Fruit fly (Drosophila melanogaster) whole organism, embryonic: ENCODE measurements around the gene arg.
A peak's percentile ranks its signal among the peaks of the same experiment; 100 is the strongest.

Source experiments
- CG10654 ChIP-seq: fragments of 200-800 bp; sonication (Bioruptor generic); optimal IDR thresholded peaks from 2 replicates; lab custom pipeline; 2016; ENCODE audit warnings: missing biosample characterization, missing genetic modification characterization
- CG1233 ChIP-seq: fragments of 200-800 bp; sonication (Bioruptor generic); optimal IDR thresholded peaks from 4 replicates; lab custom pipeline; 2018; ENCODE audit warnings: missing biosample characterization, mild to moderate bottlenecking, missing genetic modification characterization
- CG13296 ChIP-seq: fragments of 200-800 bp; sonication (Bioruptor generic); optimal IDR thresholded peaks from 3 replicates; lab custom pipeline; 2018; ENCODE audit warnings: missing biosample characterization, mild to moderate bottlenecking, missing genetic modification characterization
- CG14860 ChIP-seq: fragments of 200-800 bp; sonication (Bioruptor generic); IDR thresholded peaks from 3 replicates; pipeline ENCODE4 v1.3.6; 2022; ENCODE audit warnings: missing biosample characterization, missing genetic modification characterization; ENCODE audit not compliant: partially characterized antibody
- CG15011 ChIP-seq: fragments of 200-800 bp; sonication (Bioruptor generic); optimal IDR thresholded peaks from 3 replicates; lab custom pipeline; 2018; ENCODE audit warnings: missing biosample characterization, mild to moderate bottlenecking, missing genetic modification characterization
- CG17359 ChIP-seq: fragments of 200-800 bp; sonication (Bioruptor generic); optimal IDR thresholded peaks from 3 replicates; lab custom pipeline; 2018; ENCODE audit warnings: missing biosample characterization, mild to moderate bottlenecking, missing genetic modification characterization, moderate library complexity
- CG18476 ChIP-seq: fragments of 200-800 bp; sonication (Bioruptor generic); optimal IDR thresholded peaks from 2 replicates; lab custom pipeline; 2016; ENCODE audit warnings: missing biosample characterization, mild to moderate bottlenecking, missing genetic modification characterization
- CG2875 ChIP-seq: fragments of 200-800 bp; sonication (Bioruptor generic); optimal IDR thresholded peaks from 2 replicates; lab custom pipeline; 2017; ENCODE audit warnings: missing biosample characterization, mild to moderate bottlenecking, missing genetic modification characterization, missing genetic modification reagents
- CG32772 ChIP-seq: fragments of 200-800 bp; sonication (Bioruptor generic); IDR thresholded peaks from 2 replicates; pipeline ENCODE4 v1.3.6; 2022; ENCODE audit warnings: missing biosample characterization, missing genetic modification characterization
- CG3838 ChIP-seq: fragments of 200-800 bp; sonication (Bioruptor generic); optimal IDR thresholded peaks from 3 replicates; lab custom pipeline; 2016; ENCODE audit warnings: missing biosample characterization, missing genetic modification characterization
- CG4617 ChIP-seq: fragments of 200-800 bp; sonication (Bioruptor generic); optimal IDR thresholded peaks from 3 replicates; lab custom pipeline; 2016; ENCODE audit warnings: missing biosample characterization, missing genetic modification characterization, borderline replicate concordance
- CG5953 ChIP-seq: fragments of 200-800 bp; sonication (Bioruptor generic); IDR thresholded peaks from 2 replicates; pipeline ENCODE4 v1.3.6; 2022; ENCODE audit warnings: missing biosample characterization, missing genetic modification characterization
- CG6683 ChIP-seq: fragments of 200-800 bp; sonication (Bioruptor generic); optimal IDR thresholded peaks from 2 replicates; lab custom pipeline; 2017; ENCODE audit warnings: missing biosample characterization, mild to moderate bottlenecking, missing genetic modification characterization, missing genetic modification reagents
- CG8359 ChIP-seq: fragments of 200-800 bp; sonication (Bioruptor generic); optimal IDR thresholded peaks from 2 replicates; lab custom pipeline; 2017; ENCODE audit warnings: missing biosample characterization, mild to moderate bottlenecking, missing genetic modification characterization, borderline replicate concordance
- CG9215 ChIP-seq: fragments of 200-800 bp; sonication (Bioruptor generic); IDR thresholded peaks from 2 replicates; pipeline ENCODE4 v1.3.6; 2022; ENCODE audit warnings: missing biosample characterization, missing genetic modification characterization
- CG9817 ChIP-seq: fragments of 200-800 bp; sonication (Bioruptor generic); optimal IDR thresholded peaks from 2 replicates; lab custom pipeline; 2018; ENCODE audit warnings: missing biosample characterization, mild to moderate bottlenecking, missing genetic modification characterization, moderate library complexity
- Doc2 ChIP-seq: fragments of 200-800 bp; sonication (Bioruptor generic); IDR thresholded peaks from 2 replicates; pipeline ENCODE4 v1.3.6; 2022; ENCODE audit warnings: missing biosample characterization, missing genetic modification characterization
- Drgx ChIP-seq: fragments of 200-800 bp; sonication (Bioruptor generic); IDR thresholded peaks from 2 replicates; pipeline ENCODE4 v1.3.6; 2022; ENCODE audit warnings: missing biosample characterization, missing genetic modification characterization
- Gug ChIP-seq: fragments of 200-800 bp; sonication (Bioruptor generic); IDR thresholded peaks from 4 replicates; pipeline ENCODE4 v1.3.6; 2022; ENCODE audit warnings: missing biosample characterization, missing genetic modification characterization
- HLH54F ChIP-seq: fragments of 200-800 bp; sonication (Bioruptor generic); optimal IDR thresholded peaks from 3 replicates; lab custom pipeline; 2016; ENCODE audit warnings: missing biosample characterization, missing genetic modification characterization
- Hey ChIP-seq: fragments of 200-800 bp; sonication (Bioruptor generic); optimal IDR thresholded peaks from 3 replicates; lab custom pipeline; 2018; ENCODE audit warnings: missing biosample characterization, mild to moderate bottlenecking, missing genetic modification characterization
- HmgZ ChIP-seq: fragments of 200-800 bp; sonication (Bioruptor generic); optimal IDR thresholded peaks from 2 replicates; lab custom pipeline; 2018; ENCODE audit warnings: missing biosample characterization, mild to moderate bottlenecking, missing genetic modification characterization
- Lpt ChIP-seq: fragments of >200 bp; optimal IDR thresholded peaks from 2 replicates; lab custom pipeline; 2018; ENCODE audit warnings: missing biosample characterization, missing genetic modification characterization
- Mrtf ChIP-seq: fragments of 200-800 bp; sonication (Bioruptor generic); IDR thresholded peaks from 3 replicates; pipeline ENCODE4 v1.3.6; 2022; ENCODE audit warnings: missing biosample characterization, missing genetic modification characterization
- Oli ChIP-seq: fragments of 200-800 bp; sonication (Bioruptor generic); optimal IDR thresholded peaks from 2 replicates; lab custom pipeline; 2018; ENCODE audit warnings: missing biosample characterization, mild to moderate bottlenecking, missing genetic modification characterization, moderate library complexity
- ara ChIP-seq: fragments of 200-800 bp; sonication (Bioruptor generic); IDR thresholded peaks from 2 replicates; pipeline ENCODE4 v1.3.6; 2022; ENCODE audit warnings: missing biosample characterization, missing genetic modification characterization
- ase ChIP-seq: fragments of 200-800 bp; sonication (Bioruptor generic); IDR thresholded peaks from 3 replicates; pipeline ENCODE4 v1.3.6; 2022; ENCODE audit warnings: missing biosample characterization, missing genetic modification characterization
- ato ChIP-seq: fragments of 200-800 bp; sonication (Bioruptor generic); IDR thresholded peaks from 2 replicates; pipeline ENCODE4 v1.3.6; 2022; ENCODE audit warnings: missing biosample characterization, missing genetic modification characterization; ENCODE audit not compliant: partially characterized antibody
- bsh ChIP-seq, 2 experiments: fragments of 200-800 bp; sonication (Bioruptor generic); optimal IDR thresholded peaks; 2 replicates each; lab custom pipeline; 2017 to 2018; ENCODE audit warnings: mild to moderate bottlenecking in 2 of 2, missing biosample characterization in 2 of 2, missing genetic modification characterization in 2 of 2, moderate library complexity in 1 of 2
- chm ChIP-seq: fragments of 200-800 bp; sonication (Bioruptor generic); IDR thresholded peaks from 2 replicates; pipeline ENCODE4 v1.3.6; 2022; ENCODE audit warnings: missing biosample characterization, missing genetic modification characterization
- chn ChIP-seq: fragments of 200-800 bp; sonication (Bioruptor generic); optimal IDR thresholded peaks from 2 replicates; lab custom pipeline; 2016; ENCODE audit warnings: missing biosample characterization, missing genetic modification characterization
- crp ChIP-seq, 2 experiments: fragments of 200-800 bp; sonication (Bioruptor generic); optimal IDR thresholded peaks; 2 replicates in 1 of 2; 3 replicates in 1 of 2; lab custom pipeline; 2017; ENCODE audit warnings: missing biosample characterization in 2 of 2, missing genetic modification characterization in 2 of 2, mild to moderate bottlenecking in 1 of 2, moderate library complexity in 1 of 2
- ems ChIP-seq: fragments of 200-800 bp; sonication (Bioruptor generic); optimal IDR thresholded peaks from 3 replicates; lab custom pipeline; 2016; ENCODE audit warnings: missing biosample characterization, missing genetic modification characterization
- en ChIP-seq: fragments of 200-800 bp; sonication (Bioruptor generic); optimal IDR thresholded peaks from 2 replicates; lab custom pipeline; 2016; ENCODE audit warnings: missing biosample characterization, missing genetic modification characterization
- gcm2 ChIP-seq: fragments of 200-800 bp; sonication (Bioruptor generic); optimal IDR thresholded peaks from 2 replicates; lab custom pipeline; 2016; ENCODE audit warnings: missing biosample characterization, missing genetic modification characterization
- jigr1 ChIP-seq: fragments of 200-800 bp; sonication (Bioruptor generic); IDR thresholded peaks from 3 replicates; pipeline ENCODE4 v1.3.6; 2022; ENCODE audit warnings: missing biosample characterization, missing genetic modification characterization
- jumu ChIP-seq: fragments of 200-800 bp; sonication (Bioruptor generic); optimal IDR thresholded peaks from 3 replicates; lab custom pipeline; 2016; ENCODE audit warnings: missing biosample characterization, missing genetic modification characterization
- lola ChIP-seq, 3 experiments: fragments of >200 bp in 2 of 3; fragments of 200-800 bp in 1 of 3; sonication (Bioruptor generic) in 1 of 3; optimal IDR thresholded peaks; 2 replicates each; lab custom pipeline; 2017 to 2019; ENCODE audit warnings: missing biosample characterization in 3 of 3, missing genetic modification characterization in 3 of 3, mild to moderate bottlenecking in 1 of 3, moderate library complexity in 1 of 3
- nmo ChIP-seq: fragments of 200-800 bp; sonication (Bioruptor generic); optimal IDR thresholded peaks from 2 replicates; lab custom pipeline; 2018; ENCODE audit warnings: missing biosample characterization, mild to moderate bottlenecking, missing genetic modification characterization, moderate library complexity
- oc ChIP-seq: fragments of 200-800 bp; sonication (Bioruptor generic); optimal IDR thresholded peaks from 2 replicates; lab custom pipeline; 2018; ENCODE audit warnings: missing biosample characterization, mild to moderate bottlenecking, missing genetic modification characterization, moderate library complexity
- pan ChIP-seq, 4 experiments: fragments of >200 bp in 3 of 4; fragments of 200-800 bp in 1 of 4; sonication (Bioruptor generic) in 1 of 4; optimal IDR thresholded peaks in 3 of 4; IDR thresholded peaks in 1 of 4; 2 replicates each; pipeline versions ENCODE4 v1.3.6 to Lab custom; 2017 to 2022; ENCODE audit warnings: missing biosample characterization in 2 of 4, missing genetic modification characterization in 2 of 4, mixed read lengths in 1 of 4
- so ChIP-seq: fragments of 200-800 bp; sonication (Bioruptor generic); IDR thresholded peaks from 3 replicates; pipeline ENCODE4 v1.3.6; 2022; ENCODE audit warnings: missing biosample characterization, missing genetic modification characterization
- stc ChIP-seq: fragments of 200-800 bp; sonication (Bioruptor generic); IDR thresholded peaks from 2 replicates; pipeline ENCODE4 v1.3.6; 2022; ENCODE audit warnings: missing biosample characterization, missing genetic modification characterization
- stwl ChIP-seq: fragments of 200-800 bp; sonication (Bioruptor generic); optimal IDR thresholded peaks from 3 replicates; lab custom pipeline; 2018; ENCODE audit warnings: missing biosample characterization, mild to moderate bottlenecking, missing genetic modification characterization, moderate library complexity
- tll ChIP-seq, 2 experiments: fragments of 200-800 bp in 1 of 2; fragments of >200 bp in 1 of 2; sonication (Bioruptor generic) in 1 of 2; optimal IDR thresholded peaks; 2 replicates each; lab custom pipeline; 2017 to 2019; ENCODE audit warnings: missing biosample characterization in 2 of 2, missing genetic modification characterization in 2 of 2, mild to moderate bottlenecking in 1 of 2, moderate library complexity in 1 of 2
- zen2 ChIP-seq: fragments of 200-800 bp; sonication (Bioruptor generic); IDR thresholded peaks from 3 replicates; pipeline ENCODE4 v1.3.6; 2022; ENCODE audit warnings: missing biosample characterization, missing genetic modification characterization; ENCODE audit not compliant: partially characterized antibody
- zf30C ChIP-seq: fragments of 200-800 bp; sonication (Bioruptor generic); optimal IDR thresholded peaks from 3 replicates; lab custom pipeline; 2018; ENCODE audit warnings: missing biosample characterization, mild to moderate bottlenecking, missing genetic modification characterization

arg gene

dm6 chrX:523179-523851 lies 14.1 kb downstream of the arg start, which contains the start of gene elav (continued):
- TF ChIP-seq CG14860 (GFP tag; lab: Robert Waterston, UW) (no peak), so (GFP tag; lab: Robert Waterston, UW) (peak; percentile 98), CG1233 (GFP tag; lab: Kevin White, UChicago) (peak; percentile 98), CG3838 (GFP tag; lab: Kevin White, UChicago) (peak; percentile 95), stc (GFP tag; lab: Robert Waterston, UW) (peak; percentile 98), CG4617 (GFP tag; lab: Kevin White, UChicago) (peak; percentile 94), en (GFP tag; lab: Kevin White, UChicago) (peak; percentile 88), nmo (GFP tag; lab: Kevin White, UChicago) (peak; percentile 99), Doc2 (GFP tag; lab: Robert Waterston, UW) (peak; percentile 93), zf30C (GFP tag; lab: Kevin White, UChicago) (peak; percentile 58), zen2 (GFP tag; lab: Robert Waterston, UW) (no peak), HLH54F (GFP tag; lab: Kevin White, UChicago) (peak; percentile 97), ase (GFP tag; lab: Robert Waterston, UW) (peak; percentile 95), ems (GFP tag; lab: Kevin White, UChicago) (peak; percentile 97), CG17359 (peak; percentile 98), ato (GFP tag; lab: Robert Waterston, UW) (peak; percentile 49; the same call in 1 of the 2 replicates), Mrtf (peak; percentile 98), jumu (GFP tag; lab: Kevin White, UChicago) (peak; percentile 96), CG2875 (peak; percentile 98), chm (peak; percentile 97), CG9215 (GFP tag; lab: Robert Waterston, UW) (peak; percentile 98), pan (optimal IDR thresholded peaks at IDR 0.05; lab: Kevin White, UChicago) (no peak), pan (GFP tag; optimal IDR thresholded peaks at IDR 0.05 in 1 of 2, IDR thresholded peaks at IDR 0.05 in 1 of 2) (peak in 1 of 2 experiments; percentile 98), Oli (tag; lab: Kevin White, UChicago) (peak; percentile 99), crp (GFP tag; optimal IDR thresholded peaks at IDR 0.05; lab: Kevin White, UChicago) (peak in 1 of 2 experiments; percentile 71), Lpt (GFP tag; lab: Kevin White, UChicago) (no peak), stwl (tag; lab: Kevin White, UChicago) (peak; percentile 57), CG13296 (GFP tag; lab: Kevin White, UChicago) (peak; percentile 99), HmgZ (peak; percentile 99), CG15011 (GFP tag; lab: Kevin White, UChicago) (peak; percentile 98), tll (GFP tag; optimal IDR thresholded peaks at IDR 0.05; lab: Kevin White, UChicago) (peak; percentile 62), bsh (GFP tag; optimal IDR thresholded peaks at IDR 0.05; lab: Kevin White, UChicago) (peak; percentile 95 to 99), Drgx (GFP tag; lab: Robert Waterston, UW) (peak; percentile 99), CG8359 (peak; percentile 92), CG32772 (GFP tag; lab: Robert Waterston, UW) (peak; percentile 98), gcm2 (GFP tag; lab: Kevin White, UChicago) (peak; percentile 96), lola (GFP tag; optimal IDR thresholded peaks at IDR 0.05; lab: Kevin White, UChicago) (peak in 1 of 3 experiments; percentile 99), CG10654 (GFP tag; lab: Kevin White, UChicago) (peak; percentile 97), CG9817 (tag; lab: Kevin White, UChicago) (peak; percentile 99), Hey (peak; percentile 95), ara (GFP tag; lab: Robert Waterston, UW) (peak; percentile 97), Gug (GFP tag; lab: Robert Waterston, UW) (peak; percentile 97), jigr1 (GFP tag; lab: Robert Waterston, UW) (peak; percentile 94), CG5953 (GFP tag; lab: Robert Waterston, UW) (peak; percentile 95), CG6683 (GFP tag; lab: Kevin White, UChicago) (peak; percentile 98), CG18476 (GFP tag; lab: Kevin White, UChicago) (peak; percentile 97), oc (tag; lab: Kevin White, UChicago) (peak; percentile 99), chn (GFP tag; lab: Kevin White, UChicago) (peak; percentile 98)
